Worm (Caenorhabditis elegans): ENCODE results near the gene ZC504.1.

DNA sequence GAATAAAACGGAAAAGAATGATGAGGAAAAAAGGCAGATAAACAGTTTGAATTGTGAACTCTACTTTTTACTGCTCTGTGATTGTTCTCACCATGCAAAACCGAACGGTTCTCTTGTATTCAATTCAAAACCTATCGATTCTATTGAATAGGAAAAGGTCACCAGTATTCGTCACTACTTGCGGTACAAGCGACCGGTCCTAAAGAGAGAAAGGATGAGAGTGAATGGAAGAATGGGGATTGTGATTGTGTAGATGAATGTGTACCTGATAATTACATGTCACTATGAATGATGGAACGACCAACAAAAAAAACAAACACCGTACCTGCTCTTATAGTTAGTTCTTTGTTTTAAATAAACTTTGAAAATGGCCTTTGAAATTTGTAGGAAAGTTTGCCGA, 25.8 kb downstream of the ZC504.1 start:
- TF ChIP-seq mab-5 (tag; optimal IDR thresholded peaks at IDR 0.05) (no peak), lin-13 (tag; optimal IDR thresholded peaks at IDR 0.05) (no peak), nhr-12 (tag; optimal IDR thresholded peaks at IDR 0.05) (no peak), lsy-2 (tag; optimal IDR thresholded peaks at IDR 0.05) (no peak), cnd-1 (tag; optimal IDR thresholded peaks at IDR 0.05) (no peak)

All from whole organism, mixed stage, embryonic.